Worm (Caenorhabditis elegans): Measurements from ENCODE around the gene T07A9.12.
A peak's percentile ranks its signal among the peaks of the same experiment; 100 is the strongest.

Gene T07A9.12

ce11 chrIV:383135-383731, 27.4 kb upstream of the T07A9.12 start, which contains the start of gene spl-1:
Gene spl-1, minus strand, starts transcription at chrIV:383185.
- no peak for TF ChIP-seq zag-1 (tag; optimal IDR thresholded peaks at IDR 0.05)
- TF ChIP-seq hlh-17 (GFP tag; optimal IDR thresholded peaks at IDR 0.05; ENCODE audit: borderline replicate concordance) = no peak
- peak in 1 of 2 experiments; percentile 22 for TF ChIP-seq lin-35 (GFP tag; optimal IDR thresholded peaks at IDR 0.05)
- TF ChIP-seq elt-2 (tag; optimal IDR thresholded peaks at IDR 0.05) = peak; percentile 40
- TF ChIP-seq ces-1 (GFP tag; optimal IDR thresholded peaks at IDR 0.05) = no peak

ce11 chrIV:385150-385937, 25.3 kb upstream of the T07A9.12 start, which contains the start of gene rps-24:
Gene rps-24, plus strand, starts transcription at chrIV:385887.
- TF ChIP-seq nhr-20 (tag; optimal IDR thresholded peaks at IDR 0.05) = peak; percentile 91
- peak in 1 of 2 experiments; percentile 32 for TF ChIP-seq egl-27 (tag; optimal IDR thresholded peaks at IDR 0.05)
- TF ChIP-seq nhr-47 (tag; optimal IDR thresholded peaks at IDR 0.05) = peak; percentile 97
- peak; percentile 87 for TF ChIP-seq lin-13 (GFP tag; optimal IDR thresholded peaks at IDR 0.05)
- peak; percentile 96 for TF ChIP-seq unc-98 (GFP tag; IDR thresholded peaks at IDR 0.05)
- TF ChIP-seq zip-4 (GFP tag; optimal IDR thresholded peaks at IDR 0.05) = peak; percentile 12
- TF ChIP-seq mdl-1 (tag; optimal IDR thresholded peaks at IDR 0.05) = peak in 1 of 2 experiments; percentile 84
- TF ChIP-seq lin-15B (tag; optimal IDR thresholded peaks at IDR 0.05) = peak; percentile 82
- TF ChIP-seq ceh-90 (tag; optimal IDR thresholded peaks at IDR 0.05) = peak; percentile 43
- TF ChIP-seq pax-3 (tag; optimal IDR thresholded peaks at IDR 0.05) = peak; percentile 90
- peak; percentile 85 for TF ChIP-seq unc-130 (tag; optimal IDR thresholded peaks at IDR 0.05)
- TF ChIP-seq sox-4 (tag; optimal IDR thresholded peaks at IDR 0.05) = peak; percentile 88
- peak; percentile 1 for TF ChIP-seq ceh-63 (GFP tag; optimal IDR thresholded peaks at IDR 0.05)
- TF ChIP-seq irx-1 (tag; optimal IDR thresholded peaks at IDR 0.05) = peak; percentile 80
- TF ChIP-seq nhr-77 (tag; optimal IDR thresholded peaks at IDR 0.05) = peak; percentile 87
- peak; percentile 96 for TF ChIP-seq snu-23 (GFP tag; optimal IDR thresholded peaks at IDR 0.05)
- TF ChIP-seq fkh-10 (GFP tag; optimal IDR thresholded peaks at IDR 0.05) = peak; percentile 78
- peak; percentile 90 for TF ChIP-seq ceh-8 (GFP tag; optimal IDR thresholded peaks at IDR 0.05)
- peak; percentile 76 for TF ChIP-seq fkh-4 (tag; optimal IDR thresholded peaks at IDR 0.05; ENCODE audit: borderline replicate concordance)
- TF ChIP-seq aha-1 (tag; optimal IDR thresholded peaks at IDR 0.05) = peak; percentile 34
- peak; percentile 78 for TF ChIP-seq blmp-1 (tag; optimal IDR thresholded peaks at IDR 0.05)
- peak; percentile 85 for TF ChIP-seq dsc-1 (tag; optimal IDR thresholded peaks at IDR 0.05)
- peak; percentile 39 for TF ChIP-seq elt-2 (tag; optimal IDR thresholded peaks at IDR 0.05)
- TF ChIP-seq grh-1 (GFP tag; IDR thresholded peaks at IDR 0.05) = peak; percentile 85
- TF ChIP-seq xbp-1 (tag; optimal IDR thresholded peaks at IDR 0.05) = peak; percentile 90
- TF ChIP-seq isw-1 (GFP tag; IDR thresholded peaks at IDR 0.05) = peak; percentile 99
- TF ChIP-seq swsn-7 (tag; optimal IDR thresholded peaks at IDR 0.05) = peak; percentile 93
- TF ChIP-seq ztf-11 (tag; optimal IDR thresholded peaks at IDR 0.05) = peak in 1 of 2 experiments; percentile 91
- TF ChIP-seq ceh-82 (tag; optimal IDR thresholded peaks at IDR 0.05) = peak; percentile 83 to 94 (median 86)
- peak; percentile 97 for TF ChIP-seq rnt-1 (tag; optimal IDR thresholded peaks at IDR 0.05)
- TF ChIP-seq C16A3.4 (tag; optimal IDR thresholded peaks at IDR 0.05) = peak; percentile 92
- peak; percentile 97 for TF ChIP-seq nhr-71 (tag; optimal IDR thresholded peaks at IDR 0.05)
- peak; percentile 86 to 93 for TF ChIP-seq efl-1 (optimal IDR thresholded peaks at IDR 0.05)
- peak; percentile 74 to 98 for TF ChIP-seq efl-1 (GFP tag; optimal IDR thresholded peaks at IDR 0.05 in 1 of 2)
- TF ChIP-seq elt-3 (tag; optimal IDR thresholded peaks at IDR 0.05) = peak in 3 of 6 experiments; percentile 39 to 80 (median 73)
- peak; percentile 61 for TF ChIP-seq hlh-4 (tag; optimal IDR thresholded peaks at IDR 0.05)
- TF ChIP-seq fos-1 (tag; optimal IDR thresholded peaks at IDR 0.05) = peak; percentile 80
- peak; percentile 75 to 80 (median 80) for TF ChIP-seq dpl-1 (GFP tag; optimal IDR thresholded peaks at IDR 0.05)
- TF ChIP-seq nhr-19 (GFP tag; conservative IDR thresholded peaks at IDR 0.05) = peak; percentile 96
- TF ChIP-seq ceh-88 (GFP tag; IDR thresholded peaks at IDR 0.05) = peak; percentile 96
- TF ChIP-seq egl-13 (tag; optimal IDR thresholded peaks at IDR 0.05) = peak; percentile 76
- TF ChIP-seq C04F5.9 (tag; optimal IDR thresholded peaks at IDR 0.05) = peak; percentile 81
- peak; percentile 95 for TF ChIP-seq nhr-85 (tag)
- TF ChIP-seq ama-1 (optimal IDR thresholded peaks at IDR 0.05) = peak; percentile 41

All from whole organism, L1 larva.